Worm (Caenorhabditis elegans) whole organism, L2 larva: ENCODE results near the gene F26F4.12.

ENCODE experiments used
- R02D3.7 ChIP-seq: fragments of 150-350 bp; optimal IDR thresholded peaks from 2 replicates; lab custom pipeline; 2014; ENCODE audit warnings: missing biosample characterization, missing genetic modification characterization
- ama-1 ChIP-seq: fragments of 150-350 bp; optimal IDR thresholded peaks from 2 replicates; lab custom pipeline; 2018; ENCODE audit warnings: inconsistent platforms
- dmd-4 ChIP-seq: sonication (generic microtip); optimal IDR thresholded peaks from 2 replicates; lab custom pipeline; 2017; ENCODE audit warnings: missing biosample characterization, missing genetic modification characterization
- lsy-2 ChIP-seq, 2 experiments: fragments of 150-350 bp in 1 of 2; sonication (generic microtip) in 1 of 2; optimal IDR thresholded peaks; 2 replicates each; lab custom pipeline; 2014 to 2017; ENCODE audit warnings: missing biosample characterization in 2 of 2, missing genetic modification characterization in 2 of 2
- mdl-1 ChIP-seq, 2 experiments: fragments of 150-350 bp in 1 of 2; sonication (generic microtip) in 1 of 2; optimal IDR thresholded peaks; 2 replicates each; lab custom pipeline; 2017; ENCODE audit warnings: missing biosample characterization in 2 of 2, missing genetic modification characterization in 2 of 2
- nhr-11 ChIP-seq: fragments of 150-350 bp; optimal IDR thresholded peaks from 2 replicates; lab custom pipeline; 2014; ENCODE audit warnings: missing biosample characterization, missing genetic modification characterization
- nhr-12 ChIP-seq: fragments of 150-350 bp; optimal IDR thresholded peaks from 2 replicates; lab custom pipeline; 2014; ENCODE audit warnings: missing biosample characterization, missing genetic modification characterization
- nhr-237 ChIP-seq: fragments of 150-350 bp; optimal IDR thresholded peaks from 2 replicates; lab custom pipeline; 2014; ENCODE audit warnings: missing biosample characterization, missing genetic modification characterization
- snpc-4 ChIP-seq: fragments of 150-350 bp; optimal IDR thresholded peaks from 2 replicates; lab custom pipeline; 2014; ENCODE audit warnings: missing biosample characterization, missing genetic modification characterization
- unc-62 ChIP-seq: fragments of 150-350 bp; optimal IDR thresholded peaks from 2 replicates; lab custom pipeline; 2014; ENCODE audit warnings: missing biosample characterization, missing genetic modification reagents, missing genetic modification characterization
- ztf-4 ChIP-seq: fragments of 150-350 bp; optimal IDR thresholded peaks from 2 replicates; lab custom pipeline; 2014; ENCODE audit warnings: missing biosample characterization, missing genetic modification characterization

ce11 chrIII:4937022-4937421, 27.2 kb upstream of the F26F4.12 start, which contains the start of gene fsn-1:
- TF ChIP-seq nhr-237 (tag; lab: Kevin White, UChicago) (no peak), ztf-4 (tag; lab: Kevin White, UChicago) (no peak), snpc-4 (tag; lab: Kevin White, UChicago) (no peak), nhr-11 (no peak), unc-62 (GFP tag; lab: Kevin White, UChicago) (no peak), lsy-2 (tag; optimal IDR thresholded peaks at IDR 0.05; lab: Kevin White, UChicago) (no peak), ama-1 (no peak), mdl-1 (tag; optimal IDR thresholded peaks at IDR 0.05; lab: Kevin White, UChicago) (no peak), dmd-4 (no peak), nhr-12 (tag; lab: Kevin White, UChicago) (no peak), R02D3.7 (tag; lab: Kevin White, UChicago) (no peak)
